Fruit fly (Drosophila melanogaster) whole organism, embryonic: ENCODE measurements around the gene Rlb1.

Experiments
- HmgZ ChIP-seq: fragments of 200-800 bp; sonication (Bioruptor generic); optimal IDR thresholded peaks from 2 replicates; lab custom pipeline; 2018; ENCODE audit warnings: missing biosample characterization, mild to moderate bottlenecking, missing genetic modification characterization
- knrl ChIP-seq: fragments of 200-800 bp; sonication (Bioruptor generic); IDR thresholded peaks from 3 replicates; pipeline ENCODE4 v1.3.6; 2022; ENCODE audit warnings: missing biosample characterization, missing genetic modification characterization; ENCODE audit not compliant: partially characterized antibody

DNA sequence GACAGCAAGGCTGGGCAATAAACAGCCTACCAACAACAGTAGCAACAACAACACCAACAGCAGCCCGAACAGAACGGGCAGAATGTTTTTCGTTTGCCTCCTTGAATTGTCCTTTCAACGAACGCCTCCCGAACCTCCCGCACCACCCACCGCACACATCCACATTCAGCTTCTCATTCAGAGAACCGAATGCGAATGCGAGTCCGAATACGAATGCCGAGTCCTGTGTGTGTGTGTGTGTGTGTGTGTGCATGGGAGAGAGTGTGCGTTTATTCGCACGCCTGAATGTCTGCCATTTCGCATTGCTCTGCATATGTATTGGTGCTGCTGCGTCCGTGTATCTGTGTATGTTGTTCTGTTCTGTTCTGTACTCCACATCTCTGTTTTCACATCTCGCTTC is 24.6 kb upstream of the Rlb1 start:
- TF ChIP-seq knrl (no peak), HmgZ (tag; lab: Kevin White, UChicago) (no peak)
